Worm (Caenorhabditis elegans): ENCODE results near the gene B0228.9.

ce11 chrII:7795299-7795698 is 31.8 kb upstream of the B0228.9 start:
- TF ChIP-seq fos-1 (tag; optimal IDR thresholded peaks at IDR 0.05) = no peak
- no peak for TF ChIP-seq ztf-11 (tag; optimal IDR thresholded peaks at IDR 0.05)
- TF ChIP-seq aly-2 (tag; optimal IDR thresholded peaks at IDR 0.05) = no peak

Data from whole organism, L3 larva.